Worm (Caenorhabditis elegans): ENCODE measurements around the gene ugt-46.

ugt-46 gene

ce11 chrX:498640-499039 lies 31.4 kb downstream of the ugt-46 start:
- TF ChIP-seq nfya-1 (tag; optimal IDR thresholded peaks at IDR 0.05; ENCODE audit: insufficient read depth) (peak; percentile 28), skn-1 (tag; optimal IDR thresholded peaks at IDR 0.05) (no peak), nhr-25 (tag; optimal IDR thresholded peaks at IDR 0.05) (peak; percentile 9), nhr-23 (tag; optimal IDR thresholded peaks at IDR 0.05) (peak; percentile 19), nhr-43 (tag; optimal IDR thresholded peaks at IDR 0.05; ENCODE audit: poor library complexity, severe bottlenecking) (peak; percentile 24), lin-39 (tag; optimal IDR thresholded peaks at IDR 0.05) (peak; percentile 5), daf-12 (tag; optimal IDR thresholded peaks at IDR 0.05) (no peak), ama-1 (optimal IDR thresholded peaks at IDR 0.05) (no peak), ceh-28 (tag; optimal IDR thresholded peaks at IDR 0.05) (peak; percentile 80)

DNA sequence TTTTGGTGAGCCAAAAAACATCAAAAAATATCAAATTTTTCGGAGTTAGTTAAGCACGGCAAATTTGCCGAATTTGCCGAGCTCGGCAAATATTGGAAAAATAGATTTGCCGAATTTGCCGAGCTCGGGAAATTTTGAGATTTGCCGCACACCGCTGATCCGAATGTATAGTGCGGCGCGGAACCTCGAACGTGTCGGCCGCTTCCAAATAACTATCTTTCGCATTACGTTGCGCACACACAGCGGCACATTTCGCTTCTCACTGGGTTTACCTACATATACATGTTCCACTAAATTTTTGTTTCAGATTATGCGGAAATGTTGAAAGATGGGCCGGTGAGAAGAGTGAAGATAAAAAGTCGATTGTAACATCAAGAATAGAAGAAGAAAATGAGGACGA lies 33.3 kb downstream of the ugt-46 start:
- TF ChIP-seq ZK546.5 (tag; optimal IDR thresholded peaks at IDR 0.05) = no peak
- no peak for TF ChIP-seq fkh-2 (tag; optimal IDR thresholded peaks at IDR 0.05)
- TF ChIP-seq nhr-23 (tag; optimal IDR thresholded peaks at IDR 0.05) = no peak

DNA sequence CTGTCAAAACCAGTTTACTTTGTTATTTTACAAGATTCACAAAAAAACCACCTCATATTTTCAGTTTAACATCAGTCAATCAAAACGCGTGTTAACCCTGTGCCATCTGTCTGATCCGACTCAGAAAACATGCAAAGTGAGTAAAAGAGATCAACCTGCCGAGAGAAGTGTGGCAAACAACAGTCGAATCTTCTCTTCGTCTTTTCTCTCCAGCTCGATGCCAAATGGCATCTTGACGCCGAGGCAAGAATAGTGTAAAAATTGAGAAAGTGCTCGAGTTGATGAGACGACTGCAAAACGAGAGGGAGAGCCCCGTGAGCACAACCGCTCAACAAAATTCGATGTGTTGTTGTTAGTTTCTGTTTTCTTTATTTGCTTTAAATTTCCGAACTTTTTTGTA lies 37.2 kb downstream of the ugt-46 start, which contains the start of gene B0310.1:
Gene B0310.1 (plus strand): TSS at position 310 of the 400 bp plus-strand sequence.
- TF ChIP-seq lin-39 (tag; optimal IDR thresholded peaks at IDR 0.05) (peak; percentile 46), egl-5 (tag; optimal IDR thresholded peaks at IDR 0.05) (peak; percentile 5), fkh-10 (GFP tag; optimal IDR thresholded peaks at IDR 0.05) (no peak)

ce11 chrX:489635-490105 lies 40.4 kb downstream of the ugt-46 start, which contains the start of gene egl-17:
egl-17 (plus strand) TSS chrX:489685.
- TF ChIP-seq nhr-237 (tag; optimal IDR thresholded peaks at IDR 0.05) (no peak), nhr-11 (tag; optimal IDR thresholded peaks at IDR 0.05) (peak; percentile 3), tbx-2 (tag; optimal IDR thresholded peaks at IDR 0.05) (peak; percentile 69), nhr-77 (tag; optimal IDR thresholded peaks at IDR 0.05) (peak; percentile 57), ztf-4 (tag; optimal IDR thresholded peaks at IDR 0.05) (no peak), egl-5 (tag; optimal IDR thresholded peaks at IDR 0.05) (peak; percentile 42), hmg-11 (tag; optimal IDR thresholded peaks at IDR 0.05) (peak; percentile 92), ceh-9 (tag; optimal IDR thresholded peaks at IDR 0.05) (no peak), aly-2 (tag; optimal IDR thresholded peaks at IDR 0.05) (no peak), skn-1 (tag; optimal IDR thresholded peaks at IDR 0.05) (peak; percentile 55), egl-27 (tag; optimal IDR thresholded peaks at IDR 0.05) (peak; percentile 32), ZK546.5 (tag; optimal IDR thresholded peaks at IDR 0.05) (no peak), ceh-28 (tag; optimal IDR thresholded peaks at IDR 0.05) (peak; percentile 28), mml-1 (tag; optimal IDR thresholded peaks at IDR 0.05) (no peak), nhr-23 (tag; optimal IDR thresholded peaks at IDR 0.05) (no peak), jun-1 (tag; optimal IDR thresholded peaks at IDR 0.05) (peak; percentile 35), nfya-1 (tag; optimal IDR thresholded peaks at IDR 0.05; ENCODE audit: insufficient read depth) (peak; percentile 34), nhr-12 (tag; optimal IDR thresholded peaks at IDR 0.05) (no peak), ceh-82 (tag; optimal IDR thresholded peaks at IDR 0.05) (peak; percentile 62), daf-12 (tag; optimal IDR thresholded peaks at IDR 0.05) (no peak), lsy-12 (tag; optimal IDR thresholded peaks at IDR 0.05) (peak; percentile 37), sea-2 (GFP tag; optimal IDR thresholded peaks at IDR 0.05) (no peak), nhr-67 (tag; optimal IDR thresholded peaks at IDR 0.05) (no peak), lin-39 (tag; optimal IDR thresholded peaks at IDR 0.05) (peak; percentile 64), elt-3 (tag; optimal IDR thresholded peaks at IDR 0.05) (peak in 1 of 3 experiments; percentile 4), eor-1 (tag; optimal IDR thresholded peaks at IDR 0.05) (peak in 1 of 2 experiments; percentile 65), nhr-76 (tag; optimal IDR thresholded peaks at IDR 0.05) (no peak), ama-1 (optimal IDR thresholded peaks at IDR 0.05) (no peak), nhr-28 (tag; optimal IDR thresholded peaks at IDR 0.05) (no peak), zag-1 (tag; optimal IDR thresholded peaks at IDR 0.05) (no peak), fkh-2 (tag; optimal IDR thresholded peaks at IDR 0.05) (no peak), elt-2 (tag; optimal IDR thresholded peaks at IDR 0.05) (peak; percentile 31), unc-62 (GFP tag; optimal IDR thresholded peaks at IDR 0.05) (no peak), fos-1 (tag; optimal IDR thresholded peaks at IDR 0.05) (no peak), elt-1 (tag; optimal IDR thresholded peaks at IDR 0.05) (no peak), fkh-10 (GFP tag; optimal IDR thresholded peaks at IDR 0.05) (no peak), snpc-4 (tag; optimal IDR thresholded peaks at IDR 0.05) (no peak), unc-39 (tag; optimal IDR thresholded peaks at IDR 0.05) (no peak), nhr-25 (tag; optimal IDR thresholded peaks at IDR 0.05) (no peak), ceh-16 (tag; optimal IDR thresholded peaks at IDR 0.05) (no peak), ztf-11 (tag; optimal IDR thresholded peaks at IDR 0.05) (no peak), mdl-1 (tag; optimal IDR thresholded peaks at IDR 0.05) (peak; percentile 31), pha-4 (tag; optimal IDR thresholded peaks at IDR 0.05) (no peak), pqm-1 (tag; optimal IDR thresholded peaks at IDR 0.05) (no peak), nhr-43 (tag; optimal IDR thresholded peaks at IDR 0.05; ENCODE audit: poor library complexity, severe bottlenecking) (peak; percentile 42), R02D3.7 (tag; optimal IDR thresholded peaks at IDR 0.05) (no peak)
